Fruit fly (Drosophila melanogaster): ENCODE data around the gene Cp38.

The Cp38 gene

DNA sequence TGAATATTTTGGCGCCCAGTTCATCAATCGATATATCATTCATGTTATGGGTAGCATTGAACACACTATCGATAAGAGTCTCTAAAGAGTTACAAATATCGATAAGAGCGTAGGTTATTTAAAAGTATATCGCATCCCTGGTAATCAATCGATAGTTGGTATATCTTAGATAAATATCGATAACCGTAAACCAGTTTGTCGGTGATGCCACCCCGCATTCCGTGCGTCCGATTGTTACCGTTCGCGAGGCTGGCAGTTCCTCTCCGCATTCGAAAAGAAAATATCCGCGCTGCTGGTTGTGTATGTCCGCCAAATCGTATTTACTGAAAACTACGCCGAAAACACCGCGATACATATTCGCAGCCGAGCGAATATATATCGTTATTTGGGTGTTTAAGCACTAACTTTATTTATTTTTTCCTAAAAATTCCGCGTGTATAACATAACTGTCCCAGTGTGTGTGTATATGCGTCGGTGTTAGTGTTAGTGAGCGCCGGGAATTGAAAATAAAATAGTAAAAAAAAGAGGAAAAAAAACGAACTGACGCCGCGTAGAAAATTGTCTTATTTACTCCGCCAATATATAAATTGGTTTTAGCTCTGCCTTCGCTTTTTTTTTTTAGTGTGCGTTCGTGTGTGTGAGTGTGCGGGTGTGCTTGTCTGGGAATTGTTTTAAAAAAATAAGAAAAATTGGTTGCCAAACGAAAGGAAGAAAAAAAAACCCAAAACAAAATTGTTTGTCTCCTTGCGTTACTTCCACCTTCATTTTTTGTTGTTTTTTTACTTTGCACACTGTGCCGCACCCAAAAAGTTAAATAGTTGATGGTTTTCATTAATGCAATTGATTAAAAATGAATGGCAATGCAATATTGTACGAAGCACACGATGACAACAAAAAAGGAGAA lies 35.7 kb downstream of the Cp38 start, which contains the start of gene Nrg (continued):
- TF ChIP-seq trem (tag; optimal IDR thresholded peaks at IDR 0.05) (peak; percentile 95), Myb (GFP tag; optimal IDR thresholded peaks at IDR 0.05) (peak; percentile 86), grau (tag; optimal IDR thresholded peaks at IDR 0.05) (peak; percentile 47), CG13424 (tag; optimal IDR thresholded peaks at IDR 0.05) (peak; percentile 37), CG9876 (GFP tag; optimal IDR thresholded peaks at IDR 0.05) (peak; percentile 7), GATAe (GFP tag; conservative IDR thresholded peaks at IDR 0.05) (no peak), aop (GFP tag; IDR thresholded peaks at IDR 0.05) (peak; percentile 48; the same call in 1 of the 2 replicates), trh (GFP tag; optimal IDR thresholded peaks at IDR 0.05) (no peak), ato (GFP tag; IDR thresholded peaks at IDR 0.05; ENCODE audit: partially characterized antibody) (peak; percentile 98), CG2116 (GFP tag; optimal IDR thresholded peaks at IDR 0.05) (peak; percentile 92), CG32772 (GFP tag; IDR thresholded peaks at IDR 0.05) (no peak), klu (GFP tag; IDR thresholded peaks at IDR 0.05) (no peak), CG11504 (tag; optimal IDR thresholded peaks at IDR 0.05) (peak; percentile 28), CG13287 (GFP tag; IDR thresholded peaks at IDR 0.05; ENCODE audit: partially characterized antibody) (peak; percentile 100), CG6765 (GFP tag; optimal IDR thresholded peaks at IDR 0.05) (no peak), Ets97D (GFP tag; optimal IDR thresholded peaks at IDR 0.05) (peak; percentile 93), lilli (GFP tag; optimal IDR thresholded peaks at IDR 0.05) (peak; percentile 38), tna (GFP tag; IDR thresholded peaks at IDR 0.05; ENCODE audit: partially characterized antibody) (peak; percentile 99), CG4360 (GFP tag; IDR thresholded peaks at IDR 0.05) (peak; percentile 27), CG33557 (GFP tag; optimal IDR thresholded peaks at IDR 0.05) (no peak), CG12071 (GFP tag; optimal IDR thresholded peaks at IDR 0.05) (peak; percentile 39), NFAT (GFP tag; IDR thresholded peaks at IDR 0.05) (peak; percentile 58; the same call in 1 of the 2 replicates), CG18599 (GFP tag; optimal IDR thresholded peaks at IDR 0.05) (peak; percentile 43), CG17186 (GFP tag; optimal IDR thresholded peaks at IDR 0.05) (peak; percentile 73), CG13624 (GFP tag; optimal IDR thresholded peaks at IDR 0.05) (peak; percentile 72), hbn (GFP tag; IDR thresholded peaks at IDR 0.05; ENCODE audit: partially characterized antibody) (peak; percentile 100), eyg (GFP tag; optimal IDR thresholded peaks at IDR 0.05) (peak; percentile 35), Bdp1 (GFP tag; optimal IDR thresholded peaks at IDR 0.05) (no peak), Dbx (GFP tag; IDR thresholded peaks at IDR 0.05) (peak; percentile 61; the same call in 1 of the 3 replicates), BEAF-32 (GFP tag; optimal IDR thresholded peaks at IDR 0.05) (peak; percentile 98), Hr51 (GFP tag; optimal IDR thresholded peaks at IDR 0.05) (peak in 1 of 2 experiments; percentile 2), CG2120 (GFP tag; optimal IDR thresholded peaks at IDR 0.05) (peak; percentile 27), btn (GFP tag; optimal IDR thresholded peaks at IDR 0.05) (no peak), ind (GFP tag; optimal IDR thresholded peaks at IDR 0.05) (no peak), zen (tag; optimal IDR thresholded peaks at IDR 0.05) (peak; percentile 68), sr (GFP tag; IDR thresholded peaks at IDR 0.05) (no peak), mam (GFP tag; optimal IDR thresholded peaks at IDR 0.05) (no peak), wek (GFP tag; optimal IDR thresholded peaks at IDR 0.05) (peak; percentile 27), pzg (GFP tag; optimal IDR thresholded peaks at IDR 0.05) (peak; percentile 99), Hmr (GFP tag; optimal IDR thresholded peaks at IDR 0.05) (peak; percentile 70), gcm2 (GFP tag; optimal IDR thresholded peaks at IDR 0.05) (no peak), CG12769 (tag; optimal IDR thresholded peaks at IDR 0.05) (peak; percentile 73), gfzf (GFP tag; optimal IDR thresholded peaks at IDR 0.05) (peak; percentile 42), pho (GFP tag; optimal IDR thresholded peaks at IDR 0.05) (peak; percentile 33), YL-1 (GFP tag; optimal IDR thresholded peaks at IDR 0.05) (peak; percentile 30), Dek (tag; optimal IDR thresholded peaks at IDR 0.05) (no peak), wor (GFP tag; IDR thresholded peaks at IDR 0.05) (no peak), nerfin-1 (tag; optimal IDR thresholded peaks at IDR 0.05) (peak; percentile 57)
